Worm (Caenorhabditis elegans): ENCODE measurements around the gene irld-14.

DNA sequence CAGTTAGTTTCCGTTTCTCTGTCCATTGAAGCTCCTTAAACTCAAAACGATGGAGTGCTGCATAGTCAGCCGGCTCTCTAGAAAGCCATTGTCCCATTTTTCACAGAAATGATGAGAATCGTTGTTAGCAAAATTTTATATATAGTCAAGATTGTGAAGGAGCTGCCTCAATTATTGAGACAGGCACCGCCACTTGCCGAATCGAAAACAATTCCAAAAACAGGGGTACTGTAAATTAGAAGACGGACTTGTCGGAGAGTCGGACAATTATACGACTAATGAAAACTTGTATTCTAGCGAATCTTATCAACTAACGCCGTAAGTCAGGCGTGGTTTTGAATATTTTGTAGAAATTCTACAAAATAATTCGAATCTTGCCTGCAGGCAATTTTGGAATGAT is 23.9 kb downstream of the irld-14 start, which contains the start of gene F14H8.2:
- TF ChIP-seq klf-2 (GFP tag; conservative IDR thresholded peaks at IDR 0.05) (no peak), tab-1 (GFP tag; IDR thresholded peaks at IDR 0.05) (no peak), med-1 (GFP tag; optimal IDR thresholded peaks at IDR 0.05; ENCODE audit: insufficient read depth) (no peak), flt-1 (GFP tag; IDR thresholded peaks at IDR 0.05) (no peak), T22C8.4 (GFP tag; IDR thresholded peaks at IDR 0.05) (no peak), ztf-29 (GFP tag; IDR thresholded peaks at IDR 0.05) (no peak), ztf-23 (GFP tag; IDR thresholded peaks at IDR 0.05) (no peak), cog-1 (tag; optimal IDR thresholded peaks at IDR 0.05) (no peak)

Data from whole organism, midembryonic.